Worm (Caenorhabditis elegans) whole organism, L1 larva: ENCODE results near the gene E02H1.5.

ENCODE experiments used
- aha-1 ChIP-seq: fragments of 150-350 bp; optimal IDR thresholded peaks from 2 replicates; lab custom pipeline; 2014; ENCODE audit warnings: missing biosample characterization, missing genetic modification characterization
- alr-1 ChIP-seq: fragments of 200-800 bp; sonication (Bioruptor generic); optimal IDR thresholded peaks from 2 replicates; lab custom pipeline; 2018; ENCODE audit warnings: borderline replicate concordance, mild to moderate bottlenecking, missing genetic modification characterization, missing compliant biosample characterization
- ama-1 ChIP-seq: fragments of 150-350 bp; optimal IDR thresholded peaks from 2 replicates; lab custom pipeline; 2014
- blmp-1 ChIP-seq: fragments of 150-350 bp; optimal IDR thresholded peaks from 2 replicates; lab custom pipeline; 2014; ENCODE audit warnings: missing biosample characterization, missing genetic modification characterization
- ceh-8 ChIP-seq: fragments of 200-800 bp; sonication (Bioruptor generic); optimal IDR thresholded peaks from 2 replicates; lab custom pipeline; 2018; ENCODE audit warnings: mild to moderate bottlenecking, missing genetic modification characterization, moderate library complexity, missing compliant biosample characterization
- ceh-82 ChIP-seq, 3 experiments: fragments of 150-350 bp in 1 of 3; sonication (generic microtip) in 2 of 3; optimal IDR thresholded peaks; 2 replicates each; lab custom pipeline; 2014 to 2017; ENCODE audit warnings: missing biosample characterization in 3 of 3, missing genetic modification characterization in 3 of 3
- ceh-88 ChIP-seq: fragments of 200-800 bp; sonication (Bioruptor generic); IDR thresholded peaks from 2 replicates; pipeline ENCODE4 v1.3.6; 2022; ENCODE audit warnings: missing genetic modification characterization, missing compliant biosample characterization
- efl-1 ChIP-seq, 4 experiments: fragments of 150-350 bp; optimal IDR thresholded peaks in 3 of 4; peaks in 1 of 4; 1 replicate in 1 of 4; 2 replicates in 3 of 4; lab custom pipeline; 2014; ENCODE audit warnings: missing biosample characterization in 2 of 4, missing genetic modification characterization in 2 of 4, missing genetic modification reagents in 2 of 4
- egl-27 ChIP-seq, 2 experiments: fragments of 150-350 bp in 1 of 2; sonication (generic microtip); optimal IDR thresholded peaks; 3 replicates each; lab custom pipeline; 2017 to 2018; ENCODE audit warnings: missing biosample characterization in 2 of 2, missing genetic modification characterization in 2 of 2, missing genetic modification reagents in 2 of 2
- elt-2 ChIP-seq: sonication (generic microtip); optimal IDR thresholded peaks from 2 replicates; lab custom pipeline; 2016; ENCODE audit warnings: missing genetic modification characterization, mild to moderate bottlenecking, inconsistent platforms, missing compliant biosample characterization, missing genetic modification reagents
- fkh-10 ChIP-seq: sonication (generic microtip); optimal IDR thresholded peaks from 2 replicates; lab custom pipeline; 2017; ENCODE audit warnings: missing biosample characterization, missing genetic modification reagents, missing genetic modification characterization
- grh-1 ChIP-seq: fragments of 200-800 bp; sonication (Bioruptor generic); IDR thresholded peaks from 2 replicates; pipeline ENCODE4 v1.3.6; 2022; ENCODE audit warnings: missing genetic modification reagents, missing genetic modification characterization, missing compliant biosample characterization
- hlh-4 ChIP-seq: sonication (generic microtip); optimal IDR thresholded peaks from 2 replicates; lab custom pipeline; 2016; ENCODE audit warnings: mild to moderate bottlenecking, missing genetic modification characterization, missing compliant biosample characterization
- isw-1 ChIP-seq: fragments of 200-800 bp; sonication (Bioruptor generic); IDR thresholded peaks from 2 replicates; pipeline ENCODE4 v1.3.6; 2022; ENCODE audit warnings: missing genetic modification characterization, missing compliant biosample characterization
- jun-1 ChIP-seq: fragments of 150-350 bp; optimal IDR thresholded peaks from 2 replicates; lab custom pipeline; 2014; ENCODE audit warnings: missing biosample characterization, missing genetic modification reagents, missing genetic modification characterization
- lin-14 ChIP-seq: fragments of 200-800 bp; sonication (Bioruptor generic); optimal IDR thresholded peaks from 2 replicates; lab custom pipeline; 2018; ENCODE audit warnings: mild to moderate bottlenecking, missing genetic modification characterization, moderate library complexity, missing compliant biosample characterization
- lsy-2 ChIP-seq, 2 experiments: fragments of 150-350 bp; optimal IDR thresholded peaks; 2 replicates each; lab custom pipeline; 2014; ENCODE audit warnings: missing biosample characterization in 2 of 2, missing genetic modification characterization in 2 of 2
- nhr-11 ChIP-seq: fragments of 150-350 bp; optimal IDR thresholded peaks from 2 replicates; lab custom pipeline; 2014; ENCODE audit warnings: missing biosample characterization, missing genetic modification characterization
- nhr-12 ChIP-seq: sonication (generic microtip); optimal IDR thresholded peaks from 2 replicates; lab custom pipeline; 2017; ENCODE audit warnings: missing biosample characterization, missing genetic modification characterization
- nhr-237 ChIP-seq: fragments of 150-350 bp; optimal IDR thresholded peaks from 2 replicates; lab custom pipeline; 2014; ENCODE audit warnings: missing biosample characterization, missing genetic modification characterization
- nhr-28 ChIP-seq: fragments of 150-350 bp; optimal IDR thresholded peaks from 2 replicates; lab custom pipeline; 2014; ENCODE audit warnings: missing biosample characterization, missing genetic modification characterization
- nhr-47 ChIP-seq: sonication (generic microtip); optimal IDR thresholded peaks from 2 replicates; lab custom pipeline; 2016; ENCODE audit warnings: mild to moderate bottlenecking, missing genetic modification characterization, moderate library complexity, missing compliant biosample characterization
- nhr-77 ChIP-seq: fragments of 150-350 bp; optimal IDR thresholded peaks from 2 replicates; lab custom pipeline; 2014; ENCODE audit warnings: missing biosample characterization, missing genetic modification characterization
- nhr-84 ChIP-seq: sonication (generic microtip); optimal IDR thresholded peaks from 2 replicates; lab custom pipeline; 2017; ENCODE audit warnings: missing biosample characterization, missing genetic modification characterization
- nhr-90 ChIP-seq: sonication (generic microtip); optimal IDR thresholded peaks from 2 replicates; lab custom pipeline; 2016; ENCODE audit warnings: mild to moderate bottlenecking, missing genetic modification characterization, missing compliant biosample characterization; ENCODE audit not compliant: poor library complexity
- pag-3 ChIP-seq: sonication (generic microtip); optimal IDR thresholded peaks from 2 replicates; lab custom pipeline; 2017; ENCODE audit warnings: missing genetic modification characterization, mild to moderate bottlenecking, missing compliant biosample characterization, antibody characterized with exemption, borderline replicate concordance; ENCODE audit not compliant: insufficient read depth
- pax-3 ChIP-seq: fragments of 200-800 bp; sonication (Bioruptor generic); optimal IDR thresholded peaks from 2 replicates; lab custom pipeline; 2018; ENCODE audit warnings: mild to moderate bottlenecking, missing genetic modification characterization, moderate library complexity, missing compliant biosample characterization
- snpc-4 ChIP-seq: fragments of 150-350 bp; optimal IDR thresholded peaks from 2 replicates; lab custom pipeline; 2014; ENCODE audit warnings: missing biosample characterization, missing genetic modification characterization
- snu-23 ChIP-seq: sonication (generic microtip); optimal IDR thresholded peaks from 2 replicates; lab custom pipeline; 2016; ENCODE audit warnings: missing genetic modification characterization, missing compliant biosample characterization
- sox-4 ChIP-seq: sonication (generic microtip); optimal IDR thresholded peaks from 2 replicates; lab custom pipeline; 2016; ENCODE audit warnings: missing genetic modification characterization, missing compliant biosample characterization
- sptf-1 ChIP-seq: fragments of 150-350 bp; optimal IDR thresholded peaks from 2 replicates; lab custom pipeline; 2014; ENCODE audit warnings: missing biosample characterization, missing genetic modification characterization
- swsn-7 ChIP-seq: sonication (generic microtip); optimal IDR thresholded peaks from 2 replicates; lab custom pipeline; 2016; ENCODE audit warnings: missing genetic modification characterization, missing compliant biosample characterization
- tbx-2 ChIP-seq: sonication (generic microtip); optimal IDR thresholded peaks from 2 replicates; lab custom pipeline; 2016; ENCODE audit warnings: missing genetic modification characterization, missing compliant biosample characterization
- unc-62 ChIP-seq: fragments of 150-350 bp; optimal IDR thresholded peaks from 2 replicates; lab custom pipeline; 2014; ENCODE audit warnings: missing biosample characterization, missing genetic modification reagents, missing genetic modification characterization
- vab-15 ChIP-seq: sonication (generic microtip); optimal IDR thresholded peaks from 2 replicates; lab custom pipeline; 2017; ENCODE audit warnings: missing genotype, mild to moderate bottlenecking, missing genetic modification characterization, missing compliant biosample characterization
- zag-1 ChIP-seq: fragments of 150-350 bp; optimal IDR thresholded peaks from 2 replicates; lab custom pipeline; 2014; ENCODE audit warnings: missing biosample characterization, missing genetic modification characterization
- zip-4 ChIP-seq: fragments of 200-800 bp; sonication (Bioruptor generic); optimal IDR thresholded peaks from 2 replicates; lab custom pipeline; 2018; ENCODE audit warnings: mild to moderate bottlenecking, missing genetic modification characterization, moderate library complexity, missing compliant biosample characterization
- ztf-11 ChIP-seq, 2 experiments: sonication (generic microtip); optimal IDR thresholded peaks; 2 replicates each; lab custom pipeline; 2016 to 2017; ENCODE audit warnings: missing genetic modification characterization in 2 of 2, missing biosample characterization in 1 of 2, missing compliant biosample characterization in 1 of 2
- ztf-4 ChIP-seq: fragments of 150-350 bp; optimal IDR thresholded peaks from 2 replicates; lab custom pipeline; 2014; ENCODE audit warnings: missing biosample characterization, missing genetic modification characterization

Gene E02H1.5

DNA sequence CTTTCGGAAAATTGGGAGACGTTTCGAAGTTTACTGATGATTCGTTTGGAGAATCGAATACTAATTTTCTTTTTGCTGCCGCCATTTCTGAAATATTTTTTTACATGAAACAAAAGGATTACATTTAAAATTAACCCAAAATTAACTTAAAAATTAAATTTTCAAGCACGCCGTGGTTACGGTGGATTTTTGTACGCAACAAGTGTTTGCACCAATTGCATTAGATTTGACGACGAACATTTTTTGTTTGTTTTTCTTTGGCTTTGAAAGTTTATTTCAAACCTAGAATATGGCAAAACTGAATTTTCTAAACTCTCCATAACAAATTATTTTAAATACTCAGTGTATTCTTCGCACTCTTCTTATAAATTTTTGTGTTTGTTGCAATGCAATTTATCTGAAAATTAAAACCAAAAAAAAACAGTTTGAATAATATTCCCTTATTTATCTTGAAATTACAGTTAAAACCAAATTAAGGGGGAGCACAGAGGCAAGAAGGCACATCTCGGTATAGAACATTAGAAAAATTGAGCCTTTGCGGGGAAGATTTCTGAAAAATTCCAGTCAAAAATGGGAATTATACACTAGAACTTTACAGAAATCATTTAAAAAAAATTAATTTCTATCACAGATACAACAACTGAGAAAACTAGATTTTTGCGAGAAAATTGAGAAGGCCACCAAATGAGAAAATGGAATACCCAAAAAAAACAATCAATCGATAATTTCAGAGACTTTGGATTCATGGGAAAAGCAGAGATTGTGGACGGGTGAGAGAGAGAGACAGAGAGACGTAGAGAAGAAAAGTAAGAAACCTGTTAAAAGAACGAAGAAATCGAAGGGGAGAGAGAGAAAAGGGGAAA, 22.2 kb downstream of the E02H1.5 start, which contains the start of gene hal-3:
Gene hal-3, minus strand, starts transcription at position 87 of the 863 bp plus-strand sequence.
- TF ChIP-seq ama-1 (lab: Kevin White, UChicago) (peak; percentile 16), nhr-47 (tag; lab: Kevin White, UChicago) (peak; percentile 1), efl-1 (optimal IDR thresholded peaks at IDR 0.05; lab: Kevin White, UChicago) (no peak), efl-1 (GFP tag; optimal IDR thresholded peaks at IDR 0.05 in 1 of 2; lab: Kevin White, UChicago) (peak in 1 of 2 experiments; percentile 77), lsy-2 (tag; optimal IDR thresholded peaks at IDR 0.05; lab: Kevin White, UChicago) (peak in 1 of 2 experiments; percentile 54), pag-3 (tag; lab: Kevin White, UChicago) (no peak), ztf-4 (tag; lab: Kevin White, UChicago) (peak; percentile 5)

- TF ChIP-seq pax-3 (tag; lab: Kevin White, UChicago) (no peak), egl-27 (tag; optimal IDR thresholded peaks at IDR 0.05; lab: Kevin White, UChicago) (no peak), jun-1 (tag; lab: Kevin White, UChicago) (peak; percentile 2), nhr-11 (tag; lab: Kevin White, UChicago) (no peak), nhr-77 (no peak), fkh-10 (GFP tag; lab: Kevin White, UChicago) (no peak), unc-62 (no peak), ceh-82 (tag; optimal IDR thresholded peaks at IDR 0.05; lab: Kevin White, UChicago) (no peak), nhr-84 (tag; lab: Kevin White, UChicago) (no peak), ztf-11 (tag; optimal IDR thresholded peaks at IDR 0.05; lab: Kevin White, UChicago) (no peak), nhr-28 (no peak), snpc-4 (tag; lab: Kevin White, UChicago) (no peak), lin-14 (GFP tag; lab: Kevin White, UChicago) (peak; percentile 21), aha-1 (tag; lab: Kevin White, UChicago) (no peak), zag-1 (tag; lab: Kevin White, UChicago) (no peak), alr-1 (tag; lab: Kevin White, UChicago) (no peak), efl-1 (optimal IDR thresholded peaks at IDR 0.05; lab: Kevin White, UChicago) (no peak), efl-1 (GFP tag; optimal IDR thresholded peaks at IDR 0.05 in 1 of 2; lab: Kevin White, UChicago) (no peak), hlh-4 (no peak), sptf-1 (tag; lab: Kevin White, UChicago) (no peak), vab-15 (tag; lab: Kevin White, UChicago) (no peak), nhr-237 (no peak), isw-1 (GFP tag; lab: Robert Waterston, UW) (no peak), nhr-12 (tag; lab: Kevin White, UChicago) (no peak), grh-1 (no peak), blmp-1 (tag; lab: Kevin White, UChicago) (no peak), lsy-2 (tag; optimal IDR thresholded peaks at IDR 0.05; lab: Kevin White, UChicago) (no peak), ceh-8 (GFP tag; lab: Kevin White, UChicago) (no peak), tbx-2 (tag; lab: Kevin White, UChicago) (no peak), sox-4 (tag; lab: Kevin White, UChicago) (no peak), ama-1 (lab: Kevin White, UChicago) (no peak), snu-23 (peak; percentile 19), zip-4 (peak; percentile 16), nhr-90 (peak; percentile 25), swsn-7 (tag; lab: Kevin White, UChicago) (no peak), ceh-88 (no peak), elt-2 (tag; lab: Kevin White, UChicago) (no peak)
Measured at ce11 chrII:9617902-9618245, 22.9 kb downstream of the E02H1.5 start.
